Fruit fly (Drosophila melanogaster) Kc167 (cell line): ENCODE results near the gene Acp65Aa.

ENCODE experiments used
- Sin3A ChIP-seq: fragments of >200 bp; optimal IDR thresholded peaks from 2 replicates; lab custom pipeline; 2018; ENCODE audit warnings: missing external identifiers
- h ChIP-seq: fragments of >200 bp; optimal IDR thresholded peaks from 3 replicates; lab custom pipeline; 2018; ENCODE audit warnings: missing external identifiers
- insv ChIP-seq: fragments of >200 bp; optimal IDR thresholded peaks from 3 replicates; lab custom pipeline; 2018; ENCODE audit warnings: missing external identifiers
- psq ChIP-seq: fragments of >200 bp; optimal IDR thresholded peaks from 2 replicates; lab custom pipeline; 2017; ENCODE audit warnings: missing external identifiers

dm6 chr3L:6116881-6117280 lies 35.7 kb downstream of the Acp65Aa start:
- TF ChIP-seq h (no peak), psq (lab: Kevin White, UChicago) (no peak), insv (lab: Kevin White, UChicago) (no peak), Sin3A (no peak)
